Worm (Caenorhabditis elegans) whole organism, L4/young adult: ENCODE measurements around the gene npp-27.

ENCODE experiments used
- W03F9.2 ChIP-seq: fragments of 150-350 bp; optimal IDR thresholded peaks from 2 replicates; lab custom pipeline; 2014; ENCODE audit warnings: missing biosample characterization, missing genetic modification characterization
- him-1 ChIP-seq: sonication (generic microtip); optimal IDR thresholded peaks from 2 replicates; lab custom pipeline; 2016; ENCODE audit warnings: missing genotype, missing genetic modification reagents, missing genetic modification characterization, missing compliant biosample characterization

- TF ChIP-seq W03F9.2 (no peak), him-1 (tag; lab: Kevin White, UChicago) (no peak)
These were observed 36.4 kb upstream of the npp-27 start, which contains the start of gene czw-1 for ce11 chrIV:7946457-7946856.
